Worm (Caenorhabditis elegans): ENCODE results near the gene C28D4.8.

Gene C28D4.8

ce11 chrIV:9739001-9739400 is 9.2 kb downstream of the C28D4.8 start:
- TF ChIP-seq sox-4 (tag; optimal IDR thresholded peaks at IDR 0.05) (no peak), lin-14 (GFP tag; optimal IDR thresholded peaks at IDR 0.05) (no peak), mdl-1 (tag; optimal IDR thresholded peaks at IDR 0.05) (no peak), zip-4 (GFP tag; optimal IDR thresholded peaks at IDR 0.05) (no peak), nhr-12 (tag; optimal IDR thresholded peaks at IDR 0.05) (no peak), egl-13 (tag; optimal IDR thresholded peaks at IDR 0.05) (no peak), nhr-77 (tag; optimal IDR thresholded peaks at IDR 0.05) (no peak), ceh-90 (tag; optimal IDR thresholded peaks at IDR 0.05) (no peak), swsn-7 (tag; optimal IDR thresholded peaks at IDR 0.05) (no peak), snpc-4 (tag; optimal IDR thresholded peaks at IDR 0.05) (no peak), lin-15B (tag; optimal IDR thresholded peaks at IDR 0.05) (no peak), pqm-1 (tag; optimal IDR thresholded peaks at IDR 0.05) (no peak), ztf-11 (tag; optimal IDR thresholded peaks at IDR 0.05) (no peak), mef-2 (tag; optimal IDR thresholded peaks at IDR 0.05) (no peak), vab-15 (tag; optimal IDR thresholded peaks at IDR 0.05) (no peak), C34B4.2 (tag; optimal IDR thresholded peaks at IDR 0.05) (no peak), nhr-11 (tag; optimal IDR thresholded peaks at IDR 0.05) (no peak), xbp-1 (tag; optimal IDR thresholded peaks at IDR 0.05) (no peak)

ce11 chrIV:9738194-9738593 is 10.0 kb downstream of the C28D4.8 start, which contains the start of gene C28D4.10:
Gene C28D4.10, plus strand, starts transcription at chrIV:9738494.
- TF ChIP-seq C04F5.9 (tag; optimal IDR thresholded peaks at IDR 0.05) (no peak), elt-3 (tag; optimal IDR thresholded peaks at IDR 0.05) (no peak)

DNA sequence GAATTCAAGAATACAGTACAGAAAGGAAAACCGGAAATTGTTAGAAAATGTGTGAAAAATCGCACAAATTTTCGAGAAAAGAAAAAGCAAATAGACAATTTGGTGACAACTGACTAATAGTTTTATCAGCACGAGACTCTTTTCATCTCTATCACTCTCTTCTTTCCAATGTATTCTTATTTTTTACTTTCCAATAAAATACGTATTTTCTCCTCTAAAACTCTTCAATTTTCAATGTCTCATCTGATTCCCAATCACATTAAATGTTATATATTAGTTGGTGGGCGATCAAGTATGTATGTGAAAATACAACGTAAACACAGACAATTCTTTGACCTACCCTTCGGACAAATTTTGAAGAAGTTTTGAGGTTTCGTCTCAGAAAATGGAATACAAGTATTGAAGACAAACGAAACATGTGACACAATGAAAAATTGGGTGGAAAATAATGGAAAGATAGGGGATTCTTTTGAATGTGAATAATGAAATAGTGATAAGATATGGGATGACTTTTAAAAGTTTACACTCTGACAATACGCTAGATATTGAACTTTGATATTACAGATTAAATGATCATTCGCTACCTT is 10.9 kb downstream of the C28D4.8 start, which contains the start of gene cka-1:
Gene cka-1 (minus strand): TSS at position 418 of the 587 bp plus-strand sequence.
- TF ChIP-seq lin-15B (tag; optimal IDR thresholded peaks at IDR 0.05) (no peak), sox-4 (tag; optimal IDR thresholded peaks at IDR 0.05) (no peak), nhr-11 (tag; optimal IDR thresholded peaks at IDR 0.05) (no peak), efl-3 (GFP tag; optimal IDR thresholded peaks at IDR 0.05) (no peak), dpl-1 (GFP tag; optimal IDR thresholded peaks at IDR 0.05) (no peak), lin-39 (tag; optimal IDR thresholded peaks at IDR 0.05) (no peak), fkh-10 (GFP tag; optimal IDR thresholded peaks at IDR 0.05) (no peak), lin-14 (GFP tag; optimal IDR thresholded peaks at IDR 0.05) (peak; percentile 71), dsc-1 (tag; optimal IDR thresholded peaks at IDR 0.05) (no peak), mep-1 (tag; optimal IDR thresholded peaks at IDR 0.05) (no peak), fkh-4 (tag; optimal IDR thresholded peaks at IDR 0.05; ENCODE audit: borderline replicate concordance) (no peak), unc-62 (GFP tag; optimal IDR thresholded peaks at IDR 0.05) (no peak), zag-1 (tag; optimal IDR thresholded peaks at IDR 0.05) (no peak), lin-35 (GFP tag; optimal IDR thresholded peaks at IDR 0.05) (peak in 1 of 2 experiments; percentile 55), ztf-11 (tag; optimal IDR thresholded peaks at IDR 0.05) (no peak), blmp-1 (tag; optimal IDR thresholded peaks at IDR 0.05) (no peak), ztf-4 (tag; optimal IDR thresholded peaks at IDR 0.05) (no peak), pax-3 (tag; optimal IDR thresholded peaks at IDR 0.05) (no peak), rnt-1 (tag; optimal IDR thresholded peaks at IDR 0.05) (no peak), sup-37 (GFP tag; optimal IDR thresholded peaks at IDR 0.05) (no peak), alr-1 (tag; optimal IDR thresholded peaks at IDR 0.05; ENCODE audit: borderline replicate concordance) (no peak), vab-15 (tag; optimal IDR thresholded peaks at IDR 0.05) (peak; percentile 67), grh-1 (GFP tag; IDR thresholded peaks at IDR 0.05) (no peak), nhr-76 (tag; optimal IDR thresholded peaks at IDR 0.05) (no peak), C16A3.4 (tag; optimal IDR thresholded peaks at IDR 0.05) (peak; percentile 16), C04F5.9 (tag; optimal IDR thresholded peaks at IDR 0.05) (no peak), jun-1 (tag; optimal IDR thresholded peaks at IDR 0.05) (no peak), nhr-20 (tag; optimal IDR thresholded peaks at IDR 0.05) (peak; percentile 63), ceh-90 (tag; optimal IDR thresholded peaks at IDR 0.05) (no peak), tbx-2 (tag; optimal IDR thresholded peaks at IDR 0.05) (peak; percentile 9), pqm-1 (tag; optimal IDR thresholded peaks at IDR 0.05) (no peak), tlp-1 (tag; optimal IDR thresholded peaks at IDR 0.05) (no peak), isw-1 (GFP tag; IDR thresholded peaks at IDR 0.05) (no peak), nhr-12 (tag; optimal IDR thresholded peaks at IDR 0.05) (no peak), fos-1 (tag; optimal IDR thresholded peaks at IDR 0.05) (no peak), pag-3 (tag; optimal IDR thresholded peaks at IDR 0.05; ENCODE audit: borderline replicate concordance, insufficient read depth) (no peak), unc-98 (GFP tag; IDR thresholded peaks at IDR 0.05) (no peak), ceh-8 (GFP tag; optimal IDR thresholded peaks at IDR 0.05) (no peak)
